Worm (Caenorhabditis elegans) whole organism, L3 larva: ENCODE results near the gene C28D4.8.

Experiments
- ZK546.5 ChIP-seq: sonication (generic microtip); optimal IDR thresholded peaks from 2 replicates; lab custom pipeline; 2017; ENCODE audit warnings: missing biosample characterization, missing genetic modification characterization
- aly-2 ChIP-seq: fragments of 150-350 bp; optimal IDR thresholded peaks from 2 replicates; lab custom pipeline; 2014; ENCODE audit warnings: missing biosample characterization, missing genetic modification characterization
- ama-1 ChIP-seq: fragments of 150-350 bp; optimal IDR thresholded peaks from 2 replicates; lab custom pipeline; 2018
- ceh-16 ChIP-seq: sonication (generic microtip); optimal IDR thresholded peaks from 2 replicates; lab custom pipeline; 2017; ENCODE audit warnings: missing biosample characterization, missing genetic modification characterization
- ceh-28 ChIP-seq: fragments of 150-350 bp; optimal IDR thresholded peaks from 2 replicates; lab custom pipeline; 2014; ENCODE audit warnings: missing biosample characterization, missing genetic modification reagents, missing genetic modification characterization
- ceh-82 ChIP-seq: fragments of 150-350 bp; optimal IDR thresholded peaks from 2 replicates; lab custom pipeline; 2014; ENCODE audit warnings: missing biosample characterization, missing genetic modification characterization
- ceh-9 ChIP-seq: sonication (generic microtip); optimal IDR thresholded peaks from 2 replicates; lab custom pipeline; 2018; ENCODE audit warnings: missing biosample characterization, missing genetic modification characterization
- daf-12 ChIP-seq: fragments of 150-350 bp; optimal IDR thresholded peaks from 2 replicates; lab custom pipeline; 2014; ENCODE audit warnings: missing biosample characterization, missing genetic modification reagents, missing genetic modification characterization
- egl-27 ChIP-seq: sonication (generic microtip); optimal IDR thresholded peaks from 4 replicates; lab custom pipeline; 2017; ENCODE audit warnings: missing biosample characterization, missing genetic modification reagents, missing genetic modification characterization
- egl-5 ChIP-seq: fragments of 150-350 bp; optimal IDR thresholded peaks from 2 replicates; lab custom pipeline; 2017; ENCODE audit warnings: missing biosample characterization, missing genetic modification reagents, missing genetic modification characterization, inconsistent platforms
- elt-2 ChIP-seq: sonication (generic microtip); optimal IDR thresholded peaks from 2 replicates; lab custom pipeline; 2016; ENCODE audit warnings: missing genetic modification reagents, mild to moderate bottlenecking, missing genetic modification characterization, missing compliant biosample characterization
- elt-3 ChIP-seq, 3 experiments: fragments of 150-350 bp in 1 of 3; sonication (generic microtip) in 2 of 3; optimal IDR thresholded peaks; 2 replicates in 2 of 3; 4 replicates in 1 of 3; lab custom pipeline; 2014 to 2017; ENCODE audit warnings: missing biosample characterization in 3 of 3, missing genetic modification characterization in 3 of 3
- eor-1 ChIP-seq, 2 experiments: fragments of 150-350 bp; optimal IDR thresholded peaks; 2 replicates each; lab custom pipeline; 2014 to 2018; ENCODE audit warnings: missing biosample characterization in 2 of 2, missing genetic modification characterization in 2 of 2
- fkh-10 ChIP-seq: sonication (generic microtip); optimal IDR thresholded peaks from 2 replicates; lab custom pipeline; 2017; ENCODE audit warnings: missing biosample characterization, missing genetic modification reagents, missing genetic modification characterization
- hmg-11 ChIP-seq: sonication (generic microtip); optimal IDR thresholded peaks from 2 replicates; lab custom pipeline; 2016; ENCODE audit warnings: missing genetic modification characterization, missing compliant biosample characterization
- lin-15B ChIP-seq: fragments of 150-350 bp; optimal IDR thresholded peaks from 2 replicates; lab custom pipeline; 2014; ENCODE audit warnings: missing biosample characterization, missing genetic modification characterization
- lin-39 ChIP-seq: fragments of 150-350 bp; optimal IDR thresholded peaks from 2 replicates; lab custom pipeline; 2018; ENCODE audit warnings: missing biosample characterization, missing genetic modification reagents, missing genetic modification characterization
- lsy-12 ChIP-seq: sonication (generic microtip); optimal IDR thresholded peaks from 2 replicates; lab custom pipeline; 2016; ENCODE audit warnings: mild to moderate bottlenecking, missing genetic modification characterization, missing compliant biosample characterization
- mdl-1 ChIP-seq: fragments of 150-350 bp; optimal IDR thresholded peaks from 2 replicates; lab custom pipeline; 2014; ENCODE audit warnings: missing biosample characterization, missing genetic modification characterization
- mml-1 ChIP-seq: fragments of 150-350 bp; sonication (generic microtip); optimal IDR thresholded peaks from 3 replicates; lab custom pipeline; 2014; ENCODE audit warnings: missing biosample characterization, missing genetic modification characterization
- nfya-1 ChIP-seq: sonication (generic microtip); optimal IDR thresholded peaks from 2 replicates; lab custom pipeline; 2017; ENCODE audit warnings: missing genetic modification characterization, mild to moderate bottlenecking, missing compliant biosample characterization, antibody characterized with exemption, moderate library complexity; ENCODE audit not compliant: insufficient read depth
- nhr-11 ChIP-seq: fragments of 150-350 bp; optimal IDR thresholded peaks from 2 replicates; lab custom pipeline; 2014; ENCODE audit warnings: missing biosample characterization, missing genetic modification characterization
- nhr-12 ChIP-seq: fragments of 150-350 bp; optimal IDR thresholded peaks from 2 replicates; lab custom pipeline; 2014; ENCODE audit warnings: missing biosample characterization, missing genetic modification characterization
- nhr-23 ChIP-seq: fragments of 150-350 bp; optimal IDR thresholded peaks from 2 replicates; lab custom pipeline; 2014; ENCODE audit warnings: missing biosample characterization, missing genetic modification reagents, missing genetic modification characterization
- nhr-25 ChIP-seq: sonication (generic microtip); optimal IDR thresholded peaks from 2 replicates; lab custom pipeline; 2017; ENCODE audit warnings: missing biosample characterization, missing genetic modification characterization
- nhr-67 ChIP-seq: fragments of 150-350 bp; optimal IDR thresholded peaks from 2 replicates; lab custom pipeline; 2014; ENCODE audit warnings: missing biosample characterization, missing genetic modification characterization
- nhr-77 ChIP-seq: fragments of 150-350 bp; optimal IDR thresholded peaks from 2 replicates; lab custom pipeline; 2014; ENCODE audit warnings: missing biosample characterization, missing genetic modification characterization
- pha-4 ChIP-seq: fragments of 150-350 bp; optimal IDR thresholded peaks from 2 replicates; lab custom pipeline; 2014; ENCODE audit warnings: missing biosample characterization, missing genetic modification reagents, missing genetic modification characterization
- pqm-1 ChIP-seq: fragments of 150-350 bp; optimal IDR thresholded peaks from 2 replicates; lab custom pipeline; 2017; ENCODE audit warnings: missing biosample characterization, missing genetic modification characterization, inconsistent platforms
- sea-2 ChIP-seq: fragments of 150-350 bp; sonication (generic microtip); optimal IDR thresholded peaks from 4 replicates; lab custom pipeline; 2014; ENCODE audit warnings: missing biosample characterization, missing genetic modification reagents, missing genetic modification characterization
- skn-1 ChIP-seq: fragments of 150-350 bp; optimal IDR thresholded peaks from 2 replicates; lab custom pipeline; 2014; ENCODE audit warnings: missing biosample characterization, missing genetic modification characterization
- snpc-4 ChIP-seq: fragments of 150-350 bp; optimal IDR thresholded peaks from 2 replicates; lab custom pipeline; 2014; ENCODE audit warnings: missing biosample characterization, missing genetic modification characterization
- tbx-2 ChIP-seq: sonication (generic microtip); optimal IDR thresholded peaks from 2 replicates; lab custom pipeline; 2016; ENCODE audit warnings: mild to moderate bottlenecking, missing genetic modification characterization, missing compliant biosample characterization
- unc-62 ChIP-seq: fragments of 150-350 bp; sonication (generic microtip); optimal IDR thresholded peaks from 4 replicates; lab custom pipeline; 2014; ENCODE audit warnings: missing biosample characterization, missing genetic modification reagents, missing genetic modification characterization
- ztf-11 ChIP-seq: fragments of 150-350 bp; optimal IDR thresholded peaks from 2 replicates; lab custom pipeline; 2014; ENCODE audit warnings: missing biosample characterization, missing genetic modification characterization

The C28D4.8 gene

DNA sequence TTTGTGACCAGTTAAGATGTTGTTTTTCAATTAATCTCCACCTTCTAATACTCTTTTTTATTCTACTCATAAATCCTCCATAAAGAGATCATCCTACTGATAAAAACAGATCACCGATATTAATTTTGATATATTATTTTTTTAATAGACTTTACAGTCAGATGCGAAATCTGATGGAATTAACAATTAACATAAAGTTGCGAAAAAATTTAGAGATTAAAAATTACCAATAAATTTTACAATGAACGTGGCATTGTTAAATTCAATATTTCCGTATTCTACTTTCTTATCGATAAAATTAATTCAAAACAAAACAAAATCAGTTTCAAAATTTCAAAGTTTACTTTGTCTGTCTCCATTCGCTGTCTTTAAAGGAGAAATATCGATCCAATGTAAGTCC, 35.5 kb downstream of the C28D4.8 start, which contains the start of gene K01H12.4:
Gene K01H12.4 (plus strand): TSS at position 301 of the 400 bp plus-strand sequence.
- TF ChIP-seq hmg-11 (tag; lab: Kevin White, UChicago) (no peak), nhr-11 (tag; lab: Kevin White, UChicago) (no peak), snpc-4 (no peak), nfya-1 (no peak)

DNA sequence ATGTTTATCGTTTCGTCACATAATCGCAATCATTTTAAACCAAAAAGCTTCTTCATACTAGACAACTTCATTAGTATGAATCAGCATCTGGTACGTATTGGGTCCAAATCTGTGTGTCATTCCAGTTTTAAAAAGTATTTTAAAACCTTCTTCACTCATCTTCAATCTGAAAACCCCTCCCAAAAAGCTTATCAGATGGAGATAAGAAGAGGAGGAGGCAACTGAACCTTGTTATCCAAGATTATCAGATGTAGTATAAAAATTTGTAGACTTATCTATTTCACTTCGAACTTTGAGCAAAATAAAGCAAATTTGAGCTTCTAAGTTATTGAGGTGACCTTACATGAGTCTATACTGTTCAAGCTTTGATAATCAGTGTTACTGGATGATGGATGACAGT, 38.4 kb downstream of the C28D4.8 start, which contains the start of gene nhr-38:
Gene nhr-38 (plus strand): TSS at position 301 of the 400 bp plus-strand sequence.
- TF ChIP-seq mdl-1: no peak
- TF ChIP-seq sea-2 (GFP tag; lab: Kevin White, UChicago): no peak
- no peak for TF ChIP-seq egl-27
- TF ChIP-seq lsy-12: no peak
- TF ChIP-seq elt-3 (tag; optimal IDR thresholded peaks at IDR 0.05; lab: Kevin White, UChicago): no peak
- no peak for TF ChIP-seq lin-39 (tag; lab: Kevin White, UChicago)
- no peak for TF ChIP-seq ceh-82 (tag; lab: Kevin White, UChicago)
- no peak for TF ChIP-seq daf-12

DNA sequence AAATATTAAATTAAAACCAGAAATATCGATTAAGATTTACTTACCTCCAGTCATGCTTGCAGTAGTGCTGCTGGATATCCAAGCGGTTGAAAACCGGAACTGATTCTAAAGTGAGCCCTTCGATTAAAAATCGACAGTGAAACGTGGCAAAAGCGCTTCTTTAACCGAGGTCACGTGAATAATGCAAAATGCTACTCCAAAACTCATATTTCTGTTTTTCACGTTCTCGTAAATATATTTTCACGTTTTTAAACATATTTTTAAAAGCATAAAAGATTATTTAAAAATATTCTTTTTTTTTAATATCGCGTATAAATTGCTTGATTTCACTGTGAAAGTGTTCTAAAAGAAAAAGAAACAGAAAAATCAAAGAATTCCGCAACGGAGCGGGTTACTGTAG, 39.0 kb downstream of the C28D4.8 start, which contains the start of gene ant-1.3:
Gene ant-1.3 (minus strand): TSS at position 101 of the 400 bp plus-strand sequence.
- TF ChIP-seq ceh-82 (tag; lab: Kevin White, UChicago): no peak

DNA sequence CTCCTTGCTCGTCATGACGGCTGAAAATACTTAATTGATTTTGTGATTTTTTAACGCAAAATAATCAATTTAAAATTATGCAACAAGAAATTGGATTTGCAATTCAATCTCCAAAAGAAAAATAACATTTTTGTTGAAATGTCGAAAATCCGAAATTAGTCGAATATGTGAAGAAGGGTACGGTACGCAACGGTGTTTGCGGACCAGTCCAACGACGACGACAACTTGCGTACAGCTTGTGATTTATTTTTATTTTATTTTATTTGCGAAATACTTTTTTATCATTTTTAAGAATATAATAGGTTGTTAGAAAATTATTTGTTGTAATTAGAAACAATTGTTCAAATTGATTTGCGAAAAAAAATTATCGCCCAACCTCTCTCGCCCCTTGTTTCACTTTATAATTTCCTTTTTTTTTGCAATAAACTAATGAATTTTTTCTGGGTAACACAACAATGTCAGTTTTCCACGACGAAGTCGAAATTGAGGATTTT, 41.5 kb downstream of the C28D4.8 start, which contains the start of the genes dcaf-1 and dph-3:
Gene dcaf-1 (minus strand): TSS at position 20 of the 494 bp plus-strand sequence.
Gene dph-3 (plus strand): TSS at position 444 of the 494 bp plus-strand sequence.
- no peak for TF ChIP-seq nhr-77
- TF ChIP-seq nhr-11 (tag; lab: Kevin White, UChicago): no peak
- TF ChIP-seq ceh-16: no peak
- peak; percentile 35 for TF ChIP-seq hmg-11 (tag; lab: Kevin White, UChicago)
- TF ChIP-seq daf-12: no peak
- peak; percentile 14 for TF ChIP-seq elt-2
- TF ChIP-seq aly-2 (tag; lab: Kevin White, UChicago): no peak
- TF ChIP-seq lin-15B (tag; lab: Kevin White, UChicago): peak; percentile 48
- TF ChIP-seq ceh-28 (tag; lab: Kevin White, UChicago): no peak
- no peak for TF ChIP-seq sea-2 (GFP tag; lab: Kevin White, UChicago)
- TF ChIP-seq nhr-23 (tag; lab: Kevin White, UChicago): peak; percentile 22
- no peak for TF ChIP-seq snpc-4
- no peak for TF ChIP-seq mml-1 (tag; lab: Kevin White, UChicago)
- no peak for TF ChIP-seq ztf-11 (tag; lab: Kevin White, UChicago)
- no peak for TF ChIP-seq nhr-12
- peak; percentile 69 for TF ChIP-seq egl-5 (tag; lab: Kevin White, UChicago)
- TF ChIP-seq unc-62: no peak
- TF ChIP-seq lsy-12: no peak
- TF ChIP-seq nfya-1: peak; percentile 78
- TF ChIP-seq egl-27: no peak
- TF ChIP-seq ama-1: no peak
- TF ChIP-seq skn-1: peak; percentile 80
- TF ChIP-seq ceh-9: no peak
- TF ChIP-seq fkh-10: no peak
- TF ChIP-seq eor-1 (tag; optimal IDR thresholded peaks at IDR 0.05; lab: Kevin White, UChicago): no peak
- peak; percentile 58 for TF ChIP-seq pha-4 (tag; lab: Kevin White, UChicago)
- no peak for TF ChIP-seq tbx-2
- no peak for TF ChIP-seq nhr-25
- no peak for TF ChIP-seq ceh-82 (tag; lab: Kevin White, UChicago)
- no peak for TF ChIP-seq ZK546.5 (tag; lab: Kevin White, UChicago)

DNA sequence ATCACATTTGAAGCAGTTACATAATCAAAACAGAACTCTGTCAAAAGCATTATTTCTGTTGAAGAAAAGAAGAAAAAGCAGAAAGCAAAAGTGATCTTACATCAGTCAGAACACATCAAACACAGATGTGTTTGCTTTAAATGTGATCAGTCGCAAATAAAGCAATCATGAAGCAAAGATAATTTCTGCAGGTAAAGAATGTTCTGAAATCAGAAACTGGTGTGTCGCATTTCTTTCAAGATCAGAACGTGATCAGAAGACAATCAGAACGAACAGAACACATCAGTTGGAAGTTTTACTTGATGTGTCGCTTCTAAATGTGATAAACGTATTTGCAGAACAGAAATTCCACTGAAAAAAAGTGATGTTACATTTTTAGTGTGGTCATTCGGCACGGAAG, 49.2 kb downstream of the C28D4.8 start:
- TF ChIP-seq pqm-1 (no peak), nhr-67 (tag; lab: Kevin White, UChicago) (no peak), ceh-82 (tag; lab: Kevin White, UChicago) (no peak), pha-4 (tag; lab: Kevin White, UChicago) (peak; percentile 22), ceh-9 (no peak)
